Worm (Caenorhabditis elegans): ENCODE results near the gene W07A12.8.

W07A12.8 gene

ce11 chrII:9115644-9116043, 50.0 kb downstream of the W07A12.8 start:
- TF ChIP-seq unc-62 (GFP tag; optimal IDR thresholded peaks at IDR 0.05), result no peak

- TF ChIP-seq unc-62 (GFP tag; optimal IDR thresholded peaks at IDR 0.05), result no peak
These were observed 50.6 kb downstream of the W07A12.8 start for ce11 chrII:9114972-9115371.

DNA sequence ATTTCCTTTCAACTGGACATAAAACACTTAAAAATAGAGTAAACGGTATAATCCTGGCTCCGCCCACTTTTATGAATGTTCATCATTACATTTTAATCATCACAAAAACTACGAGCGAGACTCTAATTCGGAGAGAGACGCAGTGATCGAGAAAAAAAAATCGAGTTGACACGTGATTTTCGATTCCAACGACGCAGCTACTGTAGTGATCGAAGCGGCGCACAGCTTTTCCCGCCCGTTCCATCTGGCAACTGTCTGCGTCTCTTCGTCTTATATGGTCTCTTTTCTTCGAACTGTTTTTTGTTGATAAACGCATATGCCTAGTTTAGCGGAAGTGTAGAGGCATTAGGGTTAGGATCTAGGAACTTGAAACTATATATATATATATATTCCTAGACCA, 51.9 kb downstream of the W07A12.8 start:
- no peak for TF ChIP-seq unc-62 (GFP tag; optimal IDR thresholded peaks at IDR 0.05)

Measured in whole organism, dauer.